Fruit fly (Drosophila melanogaster) whole organism, wandering third instar larva: Measurements from ENCODE around the gene PIG-C.

Experiments used
- CG9705 ChIP-seq: fragments of 200-800 bp; sonication (Bioruptor generic); optimal IDR thresholded peaks from 2 replicates; lab custom pipeline; 2018; ENCODE audit warnings: missing biosample characterization, mild to moderate bottlenecking, missing genetic modification characterization
- CrebA ChIP-seq: fragments of 200-800 bp; sonication (Bioruptor generic); optimal IDR thresholded peaks from 2 replicates; lab custom pipeline; 2016; ENCODE audit warnings: missing biosample characterization, mild to moderate bottlenecking, missing genetic modification characterization, borderline replicate concordance
- Dfd ChIP-seq: fragments of >200 bp; optimal IDR thresholded peaks from 2 replicates; lab custom pipeline; 2017; ENCODE audit warnings: missing biosample characterization, missing genetic modification characterization
- Hr83 ChIP-seq: fragments of 200-300 bp; sonication (Bioruptor generic); optimal IDR thresholded peaks from 2 replicates; lab custom pipeline; 2016; ENCODE audit warnings: missing biosample characterization, mild to moderate bottlenecking, missing genetic modification characterization, moderate library complexity; ENCODE audit not compliant: poor library complexity, severe bottlenecking
- Jra ChIP-seq: sonication (Bioruptor generic); optimal IDR thresholded peaks from 2 replicates; lab custom pipeline; 2016; ENCODE audit warnings: missing biosample characterization, missing genetic modification characterization
- Myc ChIP-seq: fragments of >200 bp; optimal IDR thresholded peaks from 2 replicates; lab custom pipeline; 2017
- N ChIP-seq: fragments of >200 bp; optimal IDR thresholded peaks from 2 replicates; lab custom pipeline; 2018; ENCODE audit warnings: missing biosample characterization, missing external identifiers, missing genetic modification characterization
- OdsH ChIP-seq: fragments of 200-800 bp; sonication (Bioruptor generic); optimal IDR thresholded peaks from 2 replicates; lab custom pipeline; 2016; ENCODE audit warnings: missing biosample characterization, mild to moderate bottlenecking, missing genetic modification characterization
- br ChIP-seq: fragments of 200-800 bp; sonication (Bioruptor generic); optimal IDR thresholded peaks from 2 replicates; lab custom pipeline; 2016; ENCODE audit warnings: missing biosample characterization, missing genetic modification characterization
- dsf ChIP-seq: sonication (Bioruptor generic); optimal IDR thresholded peaks from 2 replicates; lab custom pipeline; 2016; ENCODE audit warnings: missing biosample characterization, missing genetic modification characterization, borderline replicate concordance
- ey ChIP-seq: fragments of 200-800 bp; sonication (Bioruptor generic); optimal IDR thresholded peaks from 2 replicates; lab custom pipeline; 2016; ENCODE audit warnings: missing biosample characterization, missing genetic modification characterization
- jim ChIP-seq: fragments of 175-275, 200-325 bp; sonication (Bioruptor generic); optimal IDR thresholded peaks from 2 replicates; lab custom pipeline; 2016; ENCODE audit warnings: missing biosample characterization, mild to moderate bottlenecking, missing genetic modification characterization
- pan ChIP-seq: fragments of >200 bp; optimal IDR thresholded peaks from 2 replicates; lab custom pipeline; 2017
- psq ChIP-seq: fragments of 200-800 bp; sonication (Bioruptor generic); optimal IDR thresholded peaks from 3 replicates; lab custom pipeline; 2017; ENCODE audit warnings: missing biosample characterization, mild to moderate bottlenecking, missing genetic modification characterization, moderate library complexity

DNA sequence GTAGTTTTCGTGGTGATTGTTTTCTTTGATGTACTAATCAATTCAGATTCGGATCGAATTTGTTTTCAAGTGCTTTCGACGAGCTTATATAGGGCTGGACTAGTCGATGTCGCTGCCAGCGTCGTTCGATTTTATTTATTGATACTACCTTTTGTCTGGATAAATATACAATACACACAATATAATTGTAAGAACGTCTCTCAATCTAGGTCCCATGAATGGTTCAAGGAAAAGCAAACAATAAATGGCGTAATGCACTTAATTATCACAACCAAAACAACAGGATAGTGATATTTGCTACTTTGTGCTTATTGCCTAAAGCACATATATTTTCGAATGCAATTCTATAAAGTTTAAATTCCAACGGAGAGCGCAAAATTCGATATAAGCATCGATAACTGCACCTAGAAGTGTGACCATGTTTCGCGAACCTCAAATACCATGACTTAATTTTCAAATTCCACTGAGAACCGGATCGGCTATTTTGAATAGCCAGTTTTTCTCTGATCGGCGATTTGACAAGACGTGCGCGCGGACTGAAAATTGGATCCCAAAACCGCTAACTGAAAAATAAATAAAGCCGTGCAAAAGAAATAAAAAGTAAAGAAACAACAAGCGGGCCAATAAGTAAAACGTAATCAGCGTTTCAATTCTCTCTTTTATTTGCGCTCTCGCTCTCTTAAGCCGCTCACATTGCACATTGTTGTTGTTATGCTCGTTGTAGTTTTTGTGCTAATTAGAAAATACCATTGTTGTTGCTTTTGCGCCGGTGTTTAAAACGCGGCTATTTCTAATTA, 17.5 kb upstream of the PIG-C start, which contains the start of the genes Drsl6 and kst:
- TF ChIP-seq ey (GFP tag; lab: Kevin White, UChicago) (no peak), dsf (GFP tag; lab: Kevin White, UChicago) (no peak), CrebA (no peak), Jra (no peak), Myc (lab: Kevin White, UChicago) (no peak), pan (lab: Kevin White, UChicago) (no peak), CG9705 (GFP tag; lab: Kevin White, UChicago) (no peak), Dfd (GFP tag; lab: Kevin White, UChicago) (no peak), OdsH (GFP tag; lab: Kevin White, UChicago) (no peak), Hr83 (GFP tag; lab: Kevin White, UChicago) (peak; percentile 67), psq (GFP tag; lab: Kevin White, UChicago) (no peak), N (GFP tag; lab: Kevin White, UChicago) (no peak), br (GFP tag; lab: Kevin White, UChicago) (no peak), jim (peak; percentile 80)
